Worm (Caenorhabditis elegans): ENCODE measurements around the gene str-57.
A peak's percentile ranks its signal among the peaks of the same experiment; 100 is the strongest.

Gene str-57

ce11 chrV:15872273-15872672 lies 1.8 kb downstream of the str-57 start, which contains the start of gene str-56:
Gene str-56 (plus strand): TSS chrV:15872573.
- no peak for TF ChIP-seq W03F9.2 (tag; optimal IDR thresholded peaks at IDR 0.05)
- TF ChIP-seq him-1 (tag; optimal IDR thresholded peaks at IDR 0.05): no peak
- TF ChIP-seq dao-5 (tag; optimal IDR thresholded peaks at IDR 0.05): no peak

DNA sequence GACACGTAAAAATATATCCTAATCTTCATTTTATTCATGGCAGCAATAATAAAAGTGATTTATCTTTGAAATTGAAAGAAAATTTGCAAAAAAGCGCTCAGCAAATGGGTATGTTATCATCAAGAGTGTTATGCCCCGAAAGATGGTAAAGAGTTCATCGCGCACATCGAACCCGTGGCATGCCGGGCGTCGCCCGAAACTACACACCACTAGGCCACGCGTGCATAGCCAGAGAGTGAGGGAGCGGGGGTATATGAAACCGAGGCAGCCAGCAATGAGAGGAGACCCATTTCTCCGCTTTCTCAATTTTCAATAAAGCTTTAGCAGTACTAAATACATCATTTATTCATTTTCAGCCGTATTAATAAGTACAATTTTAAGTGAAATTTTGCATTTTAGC lies 3.3 kb downstream of the str-57 start:
- TF ChIP-seq him-1 (tag; optimal IDR thresholded peaks at IDR 0.05): peak; percentile 57
- TF ChIP-seq W03F9.2 (tag; optimal IDR thresholded peaks at IDR 0.05): peak; percentile 70
- peak; percentile 91 for TF ChIP-seq dao-5 (tag; optimal IDR thresholded peaks at IDR 0.05)

DNA sequence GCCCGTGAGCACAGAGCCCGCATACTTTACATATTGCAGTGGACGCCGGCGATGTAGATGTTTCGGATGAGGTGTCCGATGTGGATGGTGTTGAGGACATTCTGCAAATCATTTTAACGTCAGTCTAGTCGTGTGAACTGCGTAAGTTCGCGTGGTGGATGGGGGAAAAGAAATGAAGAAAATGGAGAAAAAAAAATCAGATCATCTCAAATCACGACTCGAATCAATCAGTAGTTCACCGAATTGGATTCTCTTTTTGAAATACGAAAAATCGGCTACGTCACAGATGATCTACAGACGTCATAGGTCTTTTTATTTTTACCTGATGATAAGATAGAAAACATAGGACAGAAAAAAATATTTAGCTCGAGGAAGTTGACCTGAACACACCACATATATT lies 5.9 kb downstream of the str-57 start, which contains the start of gene nhr-102:
Gene nhr-102, minus strand, starts transcription at position 101 of the 400 bp plus-strand sequence.
- TF ChIP-seq him-1 (tag; optimal IDR thresholded peaks at IDR 0.05): no peak
- TF ChIP-seq dao-5 (tag; optimal IDR thresholded peaks at IDR 0.05): no peak
- no peak for TF ChIP-seq W03F9.2 (tag; optimal IDR thresholded peaks at IDR 0.05)

DNA sequence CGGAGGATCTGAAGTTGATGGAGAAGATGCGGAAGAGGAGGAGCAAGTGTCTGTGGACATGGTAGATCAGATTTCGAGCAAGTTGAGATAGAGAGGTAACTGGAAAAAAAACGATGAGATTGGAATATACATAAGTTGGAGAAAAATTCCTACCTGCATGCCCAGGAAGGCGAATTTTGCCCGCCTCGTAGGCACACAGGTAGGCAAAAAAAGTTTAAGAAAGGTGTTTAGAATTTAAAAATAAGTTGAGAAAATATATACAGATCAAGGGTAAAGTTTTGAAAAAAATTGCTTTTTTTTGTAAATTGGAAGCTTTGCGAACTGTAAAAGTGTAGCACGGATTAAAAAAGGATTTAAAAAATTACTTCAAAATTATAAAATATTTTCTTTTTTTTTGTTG lies 9.1 kb downstream of the str-57 start, which contains the start of gene nhr-84:
Gene nhr-84, minus strand, starts transcription at position 101 of the 400 bp plus-strand sequence.
- TF ChIP-seq dao-5 (tag; optimal IDR thresholded peaks at IDR 0.05): no peak

DNA sequence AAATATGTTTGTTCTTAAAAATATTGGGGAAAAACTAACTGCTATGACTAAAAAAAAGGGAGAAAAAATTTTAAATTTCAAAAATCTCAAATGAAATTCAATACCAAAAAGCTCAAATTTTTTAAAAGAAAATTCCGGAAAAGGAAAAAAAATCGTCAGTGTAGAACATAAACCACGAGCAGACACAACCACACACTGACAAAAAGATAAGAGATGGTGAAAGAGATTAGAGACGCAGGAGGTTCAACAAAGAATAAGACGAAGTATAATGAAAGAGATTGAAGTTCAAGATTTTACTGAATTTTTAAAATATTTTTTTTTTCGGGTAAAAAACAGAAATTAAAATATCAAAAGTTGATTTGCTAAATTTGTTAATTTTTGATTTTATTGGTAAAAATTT lies 9.6 kb downstream of the str-57 start:
- TF ChIP-seq W03F9.2 (tag; optimal IDR thresholded peaks at IDR 0.05): no peak
- TF ChIP-seq dao-5 (tag; optimal IDR thresholded peaks at IDR 0.05): no peak
- TF ChIP-seq him-1 (tag; optimal IDR thresholded peaks at IDR 0.05): no peak

ce11 chrV:15880705-15881104 lies 10.2 kb downstream of the str-57 start:
- TF ChIP-seq W03F9.2 (tag; optimal IDR thresholded peaks at IDR 0.05): no peak
- TF ChIP-seq dao-5 (tag; optimal IDR thresholded peaks at IDR 0.05): no peak
- TF ChIP-seq him-1 (tag; optimal IDR thresholded peaks at IDR 0.05): no peak

- no peak for TF ChIP-seq W03F9.2 (tag; optimal IDR thresholded peaks at IDR 0.05)
- no peak for TF ChIP-seq him-1 (tag; optimal IDR thresholded peaks at IDR 0.05)
- no peak for TF ChIP-seq dao-5 (tag; optimal IDR thresholded peaks at IDR 0.05)
Measured at ce11 chrV:15884698-15885097, 14.2 kb downstream of the str-57 start, which contains the start of gene oac-42. Gene oac-42 (minus strand): TSS chrV:15884798.

- TF ChIP-seq W03F9.2 (tag; optimal IDR thresholded peaks at IDR 0.05) (no peak), him-1 (tag; optimal IDR thresholded peaks at IDR 0.05) (no peak), dao-5 (tag; optimal IDR thresholded peaks at IDR 0.05) (no peak)
Measured at ce11 chrV:15885967-15886366, 15.5 kb downstream of the str-57 start, which contains the start of gene T06C12.9. Gene T06C12.9 (minus strand): TSS chrV:15886067.

ce11 chrV:15887708-15888295 lies 17.3 kb downstream of the str-57 start:
- TF ChIP-seq dao-5 (tag; optimal IDR thresholded peaks at IDR 0.05): no peak
- TF ChIP-seq W03F9.2 (tag; optimal IDR thresholded peaks at IDR 0.05): no peak
- TF ChIP-seq him-1 (tag; optimal IDR thresholded peaks at IDR 0.05): no peak

ce11 chrV:15888751-15889150 lies 18.3 kb downstream of the str-57 start, which contains the start of gene cgt-1:
Gene cgt-1 (minus strand): TSS chrV:15888851.
- TF ChIP-seq dao-5 (tag; optimal IDR thresholded peaks at IDR 0.05): no peak
- no peak for TF ChIP-seq him-1 (tag; optimal IDR thresholded peaks at IDR 0.05)
- no peak for TF ChIP-seq W03F9.2 (tag; optimal IDR thresholded peaks at IDR 0.05)

DNA sequence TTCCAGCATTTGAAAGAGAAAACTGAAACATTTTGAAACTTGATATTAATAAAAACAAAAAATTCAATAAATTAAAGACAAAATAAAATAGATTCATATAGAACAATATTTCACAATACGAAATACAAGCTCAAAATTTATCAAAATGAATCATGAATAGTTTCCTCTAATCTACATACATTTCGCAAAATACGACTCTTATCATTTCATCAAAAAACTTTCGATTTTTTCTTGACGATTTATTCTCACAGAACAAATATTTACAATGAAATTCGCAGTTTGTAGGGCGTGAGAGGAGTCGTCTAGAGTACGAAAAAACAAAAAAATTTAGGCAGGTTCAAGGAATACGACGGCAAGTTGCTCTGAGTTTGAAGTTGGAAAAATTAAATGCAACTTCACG lies 19.7 kb downstream of the str-57 start:
- TF ChIP-seq W03F9.2 (tag; optimal IDR thresholded peaks at IDR 0.05) (no peak), him-1 (tag; optimal IDR thresholded peaks at IDR 0.05) (no peak), dao-5 (tag; optimal IDR thresholded peaks at IDR 0.05) (no peak)

DNA sequence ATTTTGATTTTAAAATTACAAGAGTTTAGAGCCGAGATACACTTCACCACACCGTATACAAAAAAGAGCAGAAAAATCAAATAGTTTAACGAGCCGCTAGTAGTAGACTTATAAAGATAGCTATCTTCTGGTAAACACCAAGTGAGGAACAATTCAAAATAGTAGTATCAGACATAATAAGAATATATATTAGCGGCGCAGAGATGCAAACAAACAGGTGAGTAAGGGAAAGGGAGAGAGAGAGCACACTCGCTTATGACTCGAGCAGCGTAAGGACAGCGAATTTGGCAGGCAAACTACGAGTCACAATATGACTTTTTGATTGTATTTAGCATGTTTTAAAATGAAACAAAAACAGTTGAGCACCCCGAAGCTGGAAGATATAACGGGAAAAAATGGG lies 20.8 kb downstream of the str-57 start:
- no peak for TF ChIP-seq W03F9.2 (tag; optimal IDR thresholded peaks at IDR 0.05)
- no peak for TF ChIP-seq dao-5 (tag; optimal IDR thresholded peaks at IDR 0.05)
- no peak for TF ChIP-seq him-1 (tag; optimal IDR thresholded peaks at IDR 0.05)

ce11 chrV:15891761-15892160 lies 21.3 kb downstream of the str-57 start, which contains the start of gene T06C12.12:
Gene T06C12.12 (plus strand): TSS chrV:15892061.
- TF ChIP-seq dao-5 (tag; optimal IDR thresholded peaks at IDR 0.05) (no peak), him-1 (tag; optimal IDR thresholded peaks at IDR 0.05) (no peak), W03F9.2 (tag; optimal IDR thresholded peaks at IDR 0.05) (no peak)

DNA sequence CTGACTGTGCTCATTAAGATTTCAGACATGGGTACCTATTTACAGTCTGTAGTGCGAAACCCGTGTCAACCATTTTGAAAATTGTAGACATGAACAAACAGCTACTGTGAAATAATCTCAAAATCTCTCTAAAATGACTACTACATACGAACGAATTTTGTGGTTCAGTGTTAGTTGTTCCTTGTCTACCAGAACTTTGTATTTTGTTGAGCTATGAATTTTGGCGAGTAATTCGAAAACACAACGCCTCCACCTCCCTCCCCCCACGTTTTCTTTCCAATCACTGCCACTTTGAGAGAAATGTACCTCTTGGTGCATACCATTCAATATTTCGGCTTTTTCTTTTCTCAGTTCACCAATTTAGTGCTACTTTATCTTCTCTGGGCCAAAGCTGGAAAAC lies 22.2 kb downstream of the str-57 start, which contains the start of gene T06C12.11:
Gene T06C12.11, plus strand, starts transcription at position 301 of the 400 bp plus-strand sequence.
- no peak for TF ChIP-seq W03F9.2 (tag; optimal IDR thresholded peaks at IDR 0.05)
- TF ChIP-seq dao-5 (tag; optimal IDR thresholded peaks at IDR 0.05): no peak
- no peak for TF ChIP-seq him-1 (tag; optimal IDR thresholded peaks at IDR 0.05)

DNA sequence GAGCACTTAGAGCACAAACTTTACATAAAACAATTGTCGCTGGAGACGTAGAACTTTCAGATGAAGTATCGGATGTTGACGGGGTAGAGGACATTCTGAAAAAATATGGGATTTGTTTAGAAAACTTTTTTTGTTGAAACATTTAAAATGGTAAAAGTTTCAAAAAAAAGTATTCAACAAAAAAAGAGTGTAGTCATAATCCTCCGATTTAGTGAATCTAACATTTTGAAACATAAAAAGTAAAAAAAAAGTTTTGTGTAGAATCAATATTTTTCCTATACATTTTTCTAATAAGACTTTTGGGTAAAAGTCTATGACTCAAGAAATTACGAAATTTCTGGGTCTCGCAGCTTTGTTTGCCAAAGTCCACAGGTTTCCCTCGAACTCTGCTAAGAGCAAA lies 26.2 kb downstream of the str-57 start, which contains the start of gene nhr-213:
Gene nhr-213, minus strand, starts transcription at position 101 of the 400 bp plus-strand sequence.
- TF ChIP-seq dao-5 (tag; optimal IDR thresholded peaks at IDR 0.05) (no peak), him-1 (tag; optimal IDR thresholded peaks at IDR 0.05) (no peak)
